Worm (Caenorhabditis elegans) whole organism, L3 larva: ENCODE results near the gene hrg-2.

Experiments
- lin-39 ChIP-seq: fragments of 150-350 bp; optimal IDR thresholded peaks from 2 replicates; lab custom pipeline; 2018; ENCODE audit warnings: missing biosample characterization, missing genetic modification reagents, missing genetic modification characterization
- nhr-76 ChIP-seq: fragments of 150-350 bp; sonication (generic microtip); optimal IDR thresholded peaks from 5 replicates; lab custom pipeline; 2014; ENCODE audit warnings: missing biosample characterization, missing genetic modification characterization
- pqm-1 ChIP-seq: fragments of 150-350 bp; optimal IDR thresholded peaks from 2 replicates; lab custom pipeline; 2017; ENCODE audit warnings: missing biosample characterization, missing genetic modification characterization, inconsistent platforms

ce11 chrV:12413651-12414114, 3.4 kb upstream of the hrg-2 start, which contains the start of gene cdr-6:
- no peak for TF ChIP-seq lin-39 (tag; lab: Kevin White, UChicago)
- TF ChIP-seq nhr-76 (tag; lab: Kevin White, UChicago): no peak
- TF ChIP-seq pqm-1: peak; percentile 63
